Worm (Caenorhabditis elegans): ENCODE measurements around the gene K07C5.9.

DNA sequence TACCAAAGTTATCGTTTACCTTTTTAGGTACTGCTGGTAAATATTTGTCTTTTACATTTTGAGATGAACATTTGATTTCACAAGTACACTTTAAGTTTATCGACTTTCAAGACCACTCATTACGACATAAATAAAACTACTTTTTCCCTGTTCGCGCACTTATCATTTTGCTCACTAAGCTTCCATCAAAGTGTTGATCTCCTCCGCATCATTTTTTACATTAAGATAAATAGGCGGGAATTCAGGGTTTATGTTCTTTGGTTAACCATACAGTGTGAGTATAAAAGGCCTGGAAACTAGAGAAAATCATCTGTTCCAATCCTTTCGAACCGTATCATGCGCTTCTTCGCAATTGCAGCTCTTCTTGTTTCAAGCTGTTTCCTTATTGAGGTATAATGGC lies 32.2 kb upstream of the K07C5.9 start, which contains the start of gene pqn-2:
- no peak for TF ChIP-seq flt-1 (GFP tag; IDR thresholded peaks at IDR 0.05)
- TF ChIP-seq med-1 (GFP tag; optimal IDR thresholded peaks at IDR 0.05; ENCODE audit: insufficient read depth) = no peak
